Worm (Caenorhabditis elegans): ENCODE measurements around the gene mrpl-10.

mrpl-10 gene

ce11 chrII:8259038-8259437 lies 19.3 kb downstream of the mrpl-10 start, which contains the start of gene F35C11.6:
Gene F35C11.6 (minus strand): TSS chrII:8259138.
- TF ChIP-seq nhr-23 (tag; optimal IDR thresholded peaks at IDR 0.05) (no peak), sma-3 (GFP tag; optimal IDR thresholded peaks at IDR 0.05) (no peak), unc-55 (GFP tag; optimal IDR thresholded peaks at IDR 0.05) (no peak), ztf-1 (GFP tag; conservative IDR thresholded peaks at IDR 0.05) (no peak), lsy-2 (tag; optimal IDR thresholded peaks at IDR 0.05) (no peak), nhr-12 (tag; optimal IDR thresholded peaks at IDR 0.05) (no peak), R02D3.7 (tag; optimal IDR thresholded peaks at IDR 0.05) (no peak), nhr-11 (tag; optimal IDR thresholded peaks at IDR 0.05) (no peak), ceh-16 (tag; optimal IDR thresholded peaks at IDR 0.05) (no peak), nhr-237 (tag; optimal IDR thresholded peaks at IDR 0.05) (no peak), sem-4 (tag; optimal IDR thresholded peaks at IDR 0.05) (no peak), ztf-11 (tag; optimal IDR thresholded peaks at IDR 0.05) (no peak)

- no peak for TF ChIP-seq nhr-21 (tag; optimal IDR thresholded peaks at IDR 0.05)
- no peak for TF ChIP-seq unc-55 (GFP tag; optimal IDR thresholded peaks at IDR 0.05)
- TF ChIP-seq nhr-77 (tag; optimal IDR thresholded peaks at IDR 0.05): no peak
- no peak for TF ChIP-seq unc-39 (tag; optimal IDR thresholded peaks at IDR 0.05)
- no peak for TF ChIP-seq nhr-23 (tag; optimal IDR thresholded peaks at IDR 0.05)
- TF ChIP-seq egl-27 (tag; optimal IDR thresholded peaks at IDR 0.05): no peak
- no peak for TF ChIP-seq alr-1 (tag; optimal IDR thresholded peaks at IDR 0.05)
- TF ChIP-seq nhr-12 (tag; optimal IDR thresholded peaks at IDR 0.05): no peak
- no peak for TF ChIP-seq lin-11 (tag; optimal IDR thresholded peaks at IDR 0.05)
These were observed 22.3 kb downstream of the mrpl-10 start, which contains the start of gene F35C11.7 for ce11 chrII:8256013-8256412. Gene F35C11.7 (plus strand): TSS chrII:8256313.

- TF ChIP-seq unc-39 (tag; optimal IDR thresholded peaks at IDR 0.05): no peak
- no peak for TF ChIP-seq nhr-129 (tag; optimal IDR thresholded peaks at IDR 0.05)
These were observed 25.0 kb downstream of the mrpl-10 start, which contains the start of gene F35C11.5 for ce11 chrII:8253160-8253793. Gene F35C11.5 (plus strand): TSS chrII:8253743.

- peak; percentile 20 for TF ChIP-seq fos-1 (tag; optimal IDR thresholded peaks at IDR 0.05)
- no peak for TF ChIP-seq C34F6.9 (tag; optimal IDR thresholded peaks at IDR 0.05)
These were observed 28.6 kb downstream of the mrpl-10 start for ce11 chrII:8249710-8250109.

ce11 chrII:8248745-8249144 lies 29.6 kb downstream of the mrpl-10 start, which contains the start of the genes F35C11.2 and F35C11.4:
Gene F35C11.2 (minus strand): TSS chrII:8248834.
Gene F35C11.4 (plus strand): TSS chrII:8249004.
- TF ChIP-seq nhr-129 (tag; optimal IDR thresholded peaks at IDR 0.05) (peak; percentile 2), egl-27 (tag; optimal IDR thresholded peaks at IDR 0.05) (no peak), fos-1 (tag; optimal IDR thresholded peaks at IDR 0.05) (peak; percentile 98), ZK546.5 (tag; optimal IDR thresholded peaks at IDR 0.05) (no peak), sma-3 (GFP tag; optimal IDR thresholded peaks at IDR 0.05) (peak; percentile 31), gmeb-1 (tag; optimal IDR thresholded peaks at IDR 0.05) (peak; percentile 37)

ce11 chrII:8246476-8246875 lies 31.8 kb downstream of the mrpl-10 start, which contains the start of gene F35C11.3:
Gene F35C11.3 (plus strand): TSS chrII:8246776.
- TF ChIP-seq Y55F3AM.14 (GFP tag; optimal IDR thresholded peaks at IDR 0.05) (no peak), ztf-4 (tag; optimal IDR thresholded peaks at IDR 0.05) (no peak)

DNA sequence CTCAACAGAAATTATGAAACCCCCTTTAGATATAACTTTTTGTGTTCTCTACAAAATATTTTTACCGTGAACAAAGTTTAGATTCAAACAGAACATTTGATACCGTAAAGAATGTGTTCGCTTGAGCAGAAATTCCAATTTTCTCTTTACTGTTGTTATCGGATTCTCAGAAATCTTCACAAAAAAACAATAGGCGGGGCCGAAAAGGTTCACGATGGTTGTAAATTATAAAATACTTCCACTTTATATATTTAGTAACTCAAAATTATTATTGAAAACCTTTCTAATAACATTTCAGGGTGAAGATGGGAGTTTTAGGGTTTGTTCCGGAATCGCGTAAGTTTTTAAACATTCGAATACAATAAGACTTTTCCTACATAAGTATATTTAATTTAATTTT lies 40.2 kb downstream of the mrpl-10 start, which contains the start of gene nlp-5:
Gene nlp-5, plus strand, starts transcription at position 301 of the 400 bp plus-strand sequence.
- TF ChIP-seq nhr-237 (tag; optimal IDR thresholded peaks at IDR 0.05) (no peak), nhr-12 (tag; optimal IDR thresholded peaks at IDR 0.05) (no peak), mbf-1 (tag; optimal IDR thresholded peaks at IDR 0.05) (no peak), elt-3 (tag; optimal IDR thresholded peaks at IDR 0.05) (no peak), lin-39 (tag; optimal IDR thresholded peaks at IDR 0.05) (no peak), alr-1 (tag; optimal IDR thresholded peaks at IDR 0.05) (no peak), unc-39 (tag; optimal IDR thresholded peaks at IDR 0.05) (no peak), ZK546.5 (tag; optimal IDR thresholded peaks at IDR 0.05) (no peak), ama-1 (optimal IDR thresholded peaks at IDR 0.05) (no peak), sma-3 (GFP tag; optimal IDR thresholded peaks at IDR 0.05) (no peak), ztf-4 (tag; optimal IDR thresholded peaks at IDR 0.05) (no peak), F13H6.1 (tag; optimal IDR thresholded peaks at IDR 0.05) (no peak), crh-2 (tag; optimal IDR thresholded peaks at IDR 0.05) (no peak), egl-27 (tag; optimal IDR thresholded peaks at IDR 0.05) (no peak), sem-4 (tag; optimal IDR thresholded peaks at IDR 0.05) (no peak), Y55F3AM.14 (GFP tag; optimal IDR thresholded peaks at IDR 0.05) (no peak), snpc-4 (tag; optimal IDR thresholded peaks at IDR 0.05) (no peak)
